Fruit fly (Drosophila melanogaster): ENCODE data around the gene Naglu.

- no peak for TF ChIP-seq CG12768 (GFP tag; optimal IDR thresholded peaks at IDR 0.05)
- TF ChIP-seq Clk (GFP tag; optimal IDR thresholded peaks at IDR 0.05), result no peak
- no peak for TF ChIP-seq ovo (GFP tag; optimal IDR thresholded peaks at IDR 0.05)
- no peak for TF ChIP-seq Hr96 (GFP tag; optimal IDR thresholded peaks at IDR 0.05)
- no peak for TF ChIP-seq Crg-1 (GFP tag; optimal IDR thresholded peaks at IDR 0.05)
- no peak for TF ChIP-seq pad (GFP tag; optimal IDR thresholded peaks at IDR 0.05)
- no peak for TF ChIP-seq CG5204 (GFP tag; optimal IDR thresholded peaks at IDR 0.05)
- no peak for TF ChIP-seq kay (GFP tag; ENCODE audit: borderline replicate concordance)
- TF ChIP-seq cnc (optimal IDR thresholded peaks at IDR 0.05), result no peak
- no peak for TF ChIP-seq Mnt (GFP tag; optimal IDR thresholded peaks at IDR 0.05)
Observed at dm6 chr2L:8372248-8372647, 39.4 kb downstream of the Naglu start.

Data from whole organism, adult.